Worm (Caenorhabditis elegans) whole organism, early embryonic: ENCODE results near the gene marb-1.

Source experiments
- ama-1 ChIP-seq: fragments of 150-350 bp; optimal IDR thresholded peaks from 2 replicates; lab custom pipeline; 2014
- hnd-1 ChIP-seq: sonication (generic microtip); optimal IDR thresholded peaks from 2 replicates; lab custom pipeline; 2016; ENCODE audit warnings: missing genetic modification characterization, missing compliant biosample characterization

DNA sequence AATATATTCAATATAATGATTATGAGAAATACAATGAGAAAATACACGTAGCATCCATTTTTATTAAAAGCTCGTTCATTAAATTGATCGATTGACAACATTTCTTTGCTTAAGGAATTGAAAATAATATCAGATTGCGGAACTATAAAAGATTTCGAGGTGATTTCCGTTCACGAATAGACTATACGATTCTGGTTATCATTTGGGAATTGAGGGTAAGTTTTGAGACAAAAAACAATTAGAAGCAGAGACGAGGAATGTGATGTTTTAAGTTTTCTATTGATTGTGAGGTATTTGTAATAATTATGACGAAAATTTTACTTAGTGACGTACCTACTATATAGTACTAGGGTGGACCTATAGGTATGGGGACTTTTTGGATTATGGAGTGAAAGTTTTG lies 30.0 kb upstream of the marb-1 start, which contains the start of gene sre-19:
- TF ChIP-seq hnd-1 (no peak), ama-1 (no peak)
